Fruit fly (Drosophila melanogaster) whole organism, prepupa: ENCODE measurements around the gene Taf12.

Experiments
- Blimp-1 ChIP-seq: fragments of 200-800 bp; sonication (Bioruptor generic); optimal IDR thresholded peaks from 3 replicates; lab custom pipeline; 2017; ENCODE audit warnings: missing biosample characterization, missing genetic modification characterization, mild to moderate bottlenecking, moderate library complexity, missing genetic modification reagents
- CG10669 ChIP-seq: fragments of 200-800 bp; sonication (Bioruptor generic); optimal IDR thresholded peaks from 3 replicates; lab custom pipeline; 2018; ENCODE audit warnings: missing biosample characterization, mild to moderate bottlenecking, missing genetic modification characterization, moderate library complexity
- CG1621 ChIP-seq: fragments of 200-800 bp; sonication (Bioruptor generic); optimal IDR thresholded peaks from 3 replicates; lab custom pipeline; 2018; ENCODE audit warnings: missing biosample characterization, mild to moderate bottlenecking, missing genetic modification characterization
- CG31627 ChIP-seq: fragments of 200-800 bp; sonication (Bioruptor generic); optimal IDR thresholded peaks from 3 replicates; lab custom pipeline; 2016; ENCODE audit warnings: missing biosample characterization, missing genetic modification characterization
- CG6276 ChIP-seq: fragments of 200-800 bp; sonication (Bioruptor generic); optimal IDR thresholded peaks from 2 replicates; lab custom pipeline; 2017; ENCODE audit warnings: missing biosample characterization, mild to moderate bottlenecking, missing genetic modification characterization
- CG8632 ChIP-seq: fragments of 200-800 bp; sonication (Bioruptor generic); optimal IDR thresholded peaks from 3 replicates; lab custom pipeline; 2016; ENCODE audit warnings: missing biosample characterization, missing genetic modification characterization
- Met ChIP-seq: fragments of 200-800 bp; sonication (Bioruptor generic); optimal IDR thresholded peaks from 3 replicates; lab custom pipeline; 2016; ENCODE audit warnings: missing biosample characterization, missing genetic modification characterization
- OdsH ChIP-seq: fragments of 200-800 bp; sonication (Bioruptor generic); optimal IDR thresholded peaks from 3 replicates; lab custom pipeline; 2016; ENCODE audit warnings: missing biosample characterization, missing genetic modification characterization
- Smox ChIP-seq: fragments of 200-800 bp; sonication (Bioruptor generic); optimal IDR thresholded peaks from 3 replicates; lab custom pipeline; 2016; ENCODE audit warnings: missing biosample characterization, missing genetic modification characterization
- acj6 ChIP-seq: fragments of 200-800 bp; sonication (Bioruptor generic); optimal IDR thresholded peaks from 3 replicates; lab custom pipeline; 2016; ENCODE audit warnings: missing biosample characterization, missing genetic modification characterization

DNA sequence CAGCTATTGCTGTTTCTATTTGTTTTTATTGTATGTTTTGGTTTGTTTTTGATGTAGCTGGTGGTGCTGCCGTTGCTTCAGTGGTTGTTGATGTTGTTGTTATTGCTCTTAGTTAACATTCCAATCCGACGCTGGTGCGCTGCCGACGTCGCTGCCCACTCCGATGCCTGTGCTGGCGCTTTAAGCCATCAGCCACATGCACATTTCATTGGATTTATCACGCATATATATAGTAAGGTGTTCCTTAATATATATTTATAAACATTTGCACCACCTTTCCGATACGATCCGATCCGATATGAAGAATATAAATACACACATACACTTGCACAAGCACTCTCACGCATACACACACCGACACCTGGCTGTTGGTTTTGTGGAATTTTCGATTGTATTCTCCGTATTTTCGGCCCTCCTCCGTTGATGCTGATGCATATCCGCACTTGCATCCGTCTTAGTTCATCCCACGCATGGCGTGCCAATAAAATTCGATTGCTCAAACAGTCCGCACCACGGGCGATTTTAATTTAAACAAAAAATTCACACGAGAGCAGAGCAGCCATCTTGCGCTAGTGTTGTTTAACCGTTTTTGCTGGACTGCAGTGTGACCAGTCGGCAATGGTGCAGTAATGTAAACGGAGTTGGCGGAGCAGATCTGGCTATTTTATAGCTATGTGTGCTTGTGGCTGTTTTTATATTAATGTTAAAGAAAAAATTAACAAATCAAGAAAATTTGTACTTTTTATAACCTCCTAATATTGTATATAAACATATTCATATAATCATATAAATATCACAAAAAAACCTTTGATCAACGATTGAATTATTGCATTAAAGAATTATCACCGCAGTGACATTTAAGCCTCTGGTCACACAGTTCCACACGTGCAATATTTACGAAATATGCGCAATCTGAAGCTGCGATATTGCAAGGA is 29.1 kb downstream of the Taf12 start, which contains the start of the genes Csk and Elp1:
- TF ChIP-seq CG10669 (GFP tag; lab: Kevin White, UChicago) = peak; percentile 1
- TF ChIP-seq CG1621 (tag; lab: Kevin White, UChicago) = no peak
- TF ChIP-seq Blimp-1 (GFP tag; lab: Kevin White, UChicago) = no peak
- TF ChIP-seq Smox (GFP tag; lab: Kevin White, UChicago) = peak; percentile 29
- TF ChIP-seq CG31627 (GFP tag; lab: Kevin White, UChicago) = peak; percentile 38
- TF ChIP-seq acj6 (GFP tag; lab: Kevin White, UChicago) = peak; percentile 46
- peak; percentile 58 for TF ChIP-seq OdsH (GFP tag; lab: Kevin White, UChicago)
- no peak for TF ChIP-seq CG8632 (GFP tag; lab: Kevin White, UChicago)
- no peak for TF ChIP-seq CG6276 (GFP tag; lab: Kevin White, UChicago)
- peak; percentile 60 for TF ChIP-seq Met (GFP tag; lab: Kevin White, UChicago)
